Fruit fly (Drosophila melanogaster) whole organism, embryonic: Measurements from ENCODE around the gene CG43338.

Experiments used
- C15 ChIP-seq: fragments of 200-800 bp; sonication (Bioruptor generic); IDR thresholded peaks from 3 replicates; pipeline ENCODE4 v1.3.6; 2022; ENCODE audit warnings: missing biosample characterization, missing genetic modification characterization
- CG10267 ChIP-seq: fragments of 200-800 bp; sonication (Bioruptor generic); optimal IDR thresholded peaks from 2 replicates; lab custom pipeline; 2018; ENCODE audit warnings: missing biosample characterization, mild to moderate bottlenecking, missing genetic modification characterization, moderate library complexity
- CG10959 ChIP-seq: fragments of 200-800 bp; sonication (Bioruptor generic); IDR thresholded peaks from 2 replicates; pipeline ENCODE4 v1.3.6; 2022; ENCODE audit warnings: missing biosample characterization, missing genetic modification characterization
- CG11085 ChIP-seq: fragments of 200-800 bp; sonication (Bioruptor generic); IDR thresholded peaks from 2 replicates; pipeline ENCODE4 v1.3.6; 2022; ENCODE audit warnings: missing biosample characterization, missing genetic modification characterization
- CG11398 ChIP-seq: fragments of 200-800 bp; sonication (Bioruptor generic); optimal IDR thresholded peaks from 2 replicates; lab custom pipeline; 2016; ENCODE audit warnings: missing biosample characterization, missing genetic modification characterization
- CG12391 ChIP-seq: fragments of 200-800 bp; sonication (Bioruptor generic); optimal IDR thresholded peaks from 3 replicates; lab custom pipeline; 2018; ENCODE audit warnings: missing biosample characterization, mild to moderate bottlenecking, missing genetic modification characterization, moderate library complexity
- CG13123 ChIP-seq: fragments of 200-800 bp; sonication (Bioruptor generic); optimal IDR thresholded peaks from 2 replicates; lab custom pipeline; 2016; ENCODE audit warnings: missing biosample characterization, missing genetic modification characterization
- CG15601 ChIP-seq: fragments of 200-800 bp; sonication (Bioruptor generic); optimal IDR thresholded peaks from 3 replicates; lab custom pipeline; 2019; ENCODE audit warnings: missing biosample characterization, mild to moderate bottlenecking, missing genetic modification characterization, moderate library complexity
- CG15696 ChIP-seq: fragments of 200-800 bp; sonication (Bioruptor generic); optimal IDR thresholded peaks from 2 replicates; lab custom pipeline; 2019; ENCODE audit warnings: missing biosample characterization, mild to moderate bottlenecking, missing genetic modification characterization, moderate library complexity
- CG16813 ChIP-seq: fragments of 200-800 bp; sonication (Bioruptor generic); IDR thresholded peaks from 3 replicates; pipeline ENCODE4 v1.3.6; 2022; ENCODE audit warnings: missing biosample characterization, missing genetic modification characterization; ENCODE audit not compliant: partially characterized antibody
- CG1792 ChIP-seq: fragments of 200-800 bp; sonication (Bioruptor generic); optimal IDR thresholded peaks from 2 replicates; lab custom pipeline; 2016; ENCODE audit warnings: missing biosample characterization, missing genetic modification characterization
- CG2199 ChIP-seq: fragments of 200-800 bp; sonication (Bioruptor generic); IDR thresholded peaks from 3 replicates; pipeline ENCODE4 v1.3.6; 2022; ENCODE audit warnings: missing biosample characterization, missing genetic modification characterization
- CG30403 ChIP-seq: fragments of 200-800 bp; sonication (Bioruptor generic); optimal IDR thresholded peaks from 3 replicates; lab custom pipeline; 2016; ENCODE audit warnings: missing biosample characterization, missing genetic modification characterization
- CG3838 ChIP-seq: fragments of 200-800 bp; sonication (Bioruptor generic); optimal IDR thresholded peaks from 3 replicates; lab custom pipeline; 2016; ENCODE audit warnings: missing biosample characterization, missing genetic modification characterization
- CG4360 ChIP-seq: fragments of 200-800 bp; sonication (Bioruptor generic); IDR thresholded peaks from 2 replicates; pipeline ENCODE4 v1.3.6; 2022; ENCODE audit warnings: missing biosample characterization, missing genetic modification characterization
- CG6254 ChIP-seq: fragments of 200-800 bp; sonication (Bioruptor generic); optimal IDR thresholded peaks from 3 replicates; lab custom pipeline; 2017; ENCODE audit warnings: mild to moderate bottlenecking, missing biosample characterization, missing genetic modification reagents, missing genetic modification characterization
- CG6791 ChIP-seq: fragments of 200-800 bp; sonication (Bioruptor generic); IDR thresholded peaks from 3 replicates; pipeline ENCODE4 v1.3.6; 2022; ENCODE audit warnings: missing biosample characterization, missing genetic modification characterization; ENCODE audit not compliant: partially characterized antibody
- CG8359 ChIP-seq: fragments of 200-800 bp; sonication (Bioruptor generic); optimal IDR thresholded peaks from 2 replicates; lab custom pipeline; 2017; ENCODE audit warnings: missing biosample characterization, mild to moderate bottlenecking, missing genetic modification characterization, borderline replicate concordance
- CG8944 ChIP-seq: fragments of 200-800 bp; sonication (Bioruptor generic); optimal IDR thresholded peaks from 3 replicates; lab custom pipeline; 2016; ENCODE audit warnings: missing biosample characterization, missing genetic modification characterization
- CG9797 ChIP-seq: fragments of 200-800 bp; sonication (Bioruptor generic); optimal IDR thresholded peaks from 3 replicates; lab custom pipeline; 2018; ENCODE audit warnings: missing biosample characterization, mild to moderate bottlenecking, missing genetic modification characterization
- CTCF ChIP-seq: fragments of 200-800 bp; sonication (Bioruptor generic); optimal IDR thresholded peaks from 2 replicates; lab custom pipeline; 2017; ENCODE audit warnings: missing biosample characterization, mild to moderate bottlenecking, missing genetic modification characterization, moderate library complexity
- CoRest ChIP-seq: fragments of 200-800 bp; sonication (Bioruptor generic); optimal IDR thresholded peaks from 3 replicates; lab custom pipeline; 2018; ENCODE audit warnings: missing biosample characterization, mild to moderate bottlenecking, missing genetic modification characterization, moderate library complexity
- D ChIP-seq, 2 experiments: fragments of 200-800 bp in 1 of 2; fragments of >200 bp in 1 of 2; sonication (Bioruptor generic) in 1 of 2; optimal IDR thresholded peaks; 2 replicates in 1 of 2; 3 replicates in 1 of 2; lab custom pipeline; 2017; ENCODE audit warnings: mild to moderate bottlenecking in 1 of 2, missing biosample characterization in 1 of 2, missing genetic modification characterization in 1 of 2, missing genetic modification reagents in 1 of 2
- Dll ChIP-seq: fragments of 200-800 bp; sonication (Bioruptor generic); IDR thresholded peaks from 4 replicates; pipeline ENCODE4 v1.3.6; 2022; ENCODE audit warnings: missing biosample characterization, missing genetic modification characterization; ENCODE audit not compliant: partially characterized antibody
- Elba2 ChIP-seq: fragments of 200-800 bp; sonication (Bioruptor generic); optimal IDR thresholded peaks from 3 replicates; lab custom pipeline; 2016; ENCODE audit warnings: missing biosample characterization, missing genetic modification characterization
- H2.0 ChIP-seq: fragments of 200-800 bp; sonication (Bioruptor generic); IDR thresholded peaks from 2 replicates; pipeline ENCODE4 v1.3.6; 2022; ENCODE audit warnings: missing biosample characterization, missing genetic modification characterization
- Hmr ChIP-seq: fragments of 200-800 bp; sonication (Bioruptor generic); optimal IDR thresholded peaks from 3 replicates; lab custom pipeline; 2017; ENCODE audit warnings: mild to moderate bottlenecking, missing biosample characterization, missing genetic modification reagents, missing genetic modification characterization
- Hr78 ChIP-seq, 2 experiments: fragments of 200-800 bp in 1 of 2; fragments of >200 bp in 1 of 2; sonication (Bioruptor generic) in 1 of 2; optimal IDR thresholded peaks; 2 replicates each; lab custom pipeline; 2017 to 2019; ENCODE audit warnings: missing biosample characterization in 2 of 2, missing genetic modification characterization in 2 of 2, mild to moderate bottlenecking in 1 of 2, moderate library complexity in 1 of 2
- Max ChIP-seq: fragments of 200-800 bp; sonication (Bioruptor generic); optimal IDR thresholded peaks from 2 replicates; lab custom pipeline; 2016; ENCODE audit warnings: missing biosample characterization, mild to moderate bottlenecking, missing genetic modification characterization
- Med ChIP-seq: fragments of 200-800 bp; sonication (Bioruptor generic); peaks from one replicate; lab custom pipeline; 2016; ENCODE audit warnings: missing biosample characterization, missing genetic modification characterization, mild to moderate bottlenecking, inconsistent platforms, moderate library complexity
- NfI ChIP-seq: fragments of 200-800 bp; sonication (Bioruptor generic); optimal IDR thresholded peaks from 3 replicates; lab custom pipeline; 2018; ENCODE audit warnings: missing biosample characterization, mild to moderate bottlenecking, missing genetic modification characterization, moderate library complexity
- TFAM ChIP-seq: fragments of 200-800 bp; sonication (Bioruptor generic); optimal IDR thresholded peaks from 2 replicates; lab custom pipeline; 2017; ENCODE audit warnings: missing biosample characterization, missing genetic modification characterization, inconsistent platforms
- bbx ChIP-seq: fragments of 200-800 bp; sonication (Bioruptor generic); IDR thresholded peaks from 2 replicates; pipeline ENCODE4 v1.3.6; 2022; ENCODE audit warnings: missing biosample characterization, missing genetic modification characterization; ENCODE audit not compliant: partially characterized antibody
- btn ChIP-seq: fragments of 200-800 bp; sonication (Bioruptor generic); optimal IDR thresholded peaks from 2 replicates; lab custom pipeline; 2016; ENCODE audit warnings: missing biosample characterization, missing genetic modification characterization
- dmrt11E ChIP-seq: fragments of 200-800 bp; sonication (Bioruptor generic); optimal IDR thresholded peaks from 3 replicates; lab custom pipeline; 2018; ENCODE audit warnings: missing biosample characterization, mild to moderate bottlenecking, missing genetic modification characterization, moderate library complexity
- fd102C ChIP-seq: fragments of 200-800 bp; sonication (Bioruptor generic); optimal IDR thresholded peaks from 2 replicates; lab custom pipeline; 2018; ENCODE audit warnings: missing biosample characterization, mild to moderate bottlenecking, missing genetic modification characterization, moderate library complexity
- fd3F ChIP-seq: fragments of 200-800 bp; sonication (Bioruptor generic); optimal IDR thresholded peaks from 2 replicates; lab custom pipeline; 2018; ENCODE audit warnings: missing biosample characterization, mild to moderate bottlenecking, missing genetic modification characterization, moderate library complexity
- ken ChIP-seq: fragments of 200-800 bp; sonication (Bioruptor generic); IDR thresholded peaks from 3 replicates; pipeline ENCODE4 v1.3.6; 2022; ENCODE audit warnings: missing biosample characterization, missing genetic modification characterization
- lmd ChIP-seq: fragments of 200-800 bp; sonication (Bioruptor generic); IDR thresholded peaks from 2 replicates; pipeline ENCODE4 v1.3.6; 2022; ENCODE audit warnings: missing biosample characterization, missing genetic modification characterization
- p53 ChIP-seq: fragments of 200-800 bp; sonication (Bioruptor generic); optimal IDR thresholded peaks from 2 replicates; lab custom pipeline; 2016; ENCODE audit warnings: missing biosample characterization, missing genetic modification characterization
- pzg ChIP-seq: fragments of 200-800 bp; sonication (Bioruptor generic); optimal IDR thresholded peaks from 3 replicates; lab custom pipeline; 2018; ENCODE audit warnings: missing biosample characterization, mild to moderate bottlenecking, missing genetic modification characterization, moderate library complexity
- ranshi ChIP-seq: fragments of 200-800 bp; sonication (Bioruptor generic); IDR thresholded peaks from 2 replicates; pipeline ENCODE4 v1.3.6; 2022; ENCODE audit warnings: missing biosample characterization, missing genetic modification characterization
- salm ChIP-seq: fragments of 200-800 bp; sonication (Bioruptor generic); optimal IDR thresholded peaks from 2 replicates; lab custom pipeline; 2018; ENCODE audit warnings: missing biosample characterization, mild to moderate bottlenecking, missing genetic modification characterization
- slou ChIP-seq: fragments of 200-800 bp; sonication (Bioruptor generic); optimal IDR thresholded peaks from 3 replicates; lab custom pipeline; 2016; ENCODE audit warnings: missing biosample characterization, missing genetic modification characterization
- sna ChIP-seq: fragments of 200-800 bp; sonication (Bioruptor generic); IDR thresholded peaks from 2 replicates; pipeline ENCODE4 v1.3.6; 2022; ENCODE audit warnings: missing biosample characterization, missing genetic modification characterization; ENCODE audit not compliant: partially characterized antibody
- ssp ChIP-seq: fragments of 200-800 bp; sonication (Bioruptor generic); IDR thresholded peaks from 2 replicates; pipeline ENCODE4 v1.3.6; 2022; ENCODE audit warnings: missing biosample characterization, missing genetic modification characterization
- twi ChIP-seq: fragments of 200-800 bp; optimal IDR thresholded peaks from 2 replicates; lab custom pipeline; 2019; ENCODE audit warnings: missing biosample characterization, mild to moderate bottlenecking, missing genetic modification characterization, moderate library complexity
- zfh2 ChIP-seq: fragments of 200-800 bp; sonication (Bioruptor generic); optimal IDR thresholded peaks from 2 replicates; lab custom pipeline; 2016; ENCODE audit warnings: missing biosample characterization, missing genetic modification characterization

CG43338 gene

dm6 chr2L:18665952-18666606 lies 5.0 kb downstream of the CG43338 start:
- TF ChIP-seq fd3F (GFP tag; lab: Kevin White, UChicago) (no peak), CG9797 (GFP tag; lab: Kevin White, UChicago) (no peak), twi (tag; lab: Kevin White, UChicago) (no peak), CG6791 (peak; percentile 12; the same call in 1 of the 3 replicates), CG10959 (GFP tag; lab: Robert Waterston, UW) (no peak), dmrt11E (peak; percentile 2), slou (no peak), btn (peak; percentile 30), zfh2 (GFP tag; lab: Kevin White, UChicago) (peak; percentile 7), D (optimal IDR thresholded peaks at IDR 0.05; lab: Kevin White, UChicago) (no peak), D (GFP tag; optimal IDR thresholded peaks at IDR 0.05; lab: Kevin White, UChicago) (no peak), ranshi (peak; percentile 26; the same call in 1 of the 2 replicates), CG4360 (GFP tag; lab: Robert Waterston, UW) (no peak), Med (peak; percentile 92), CG11398 (GFP tag; lab: Kevin White, UChicago) (no peak), pzg (peak; percentile 5), Hmr (GFP tag; lab: Kevin White, UChicago) (peak; percentile 61), CG2199 (GFP tag; lab: Robert Waterston, UW) (peak; percentile 95), CTCF (GFP tag; lab: Kevin White, UChicago) (peak; percentile 98), CG30403 (GFP tag; lab: Kevin White, UChicago) (peak; percentile 60), CG13123 (peak; percentile 4), Dll (GFP tag; lab: Robert Waterston, UW) (no peak), lmd (peak; percentile 42; the same call in 1 of the 2 replicates), ken (GFP tag; lab: Robert Waterston, UW) (0 out of 3 replicates have a peak, but pooled peaks have one; percentile 45), Max (GFP tag; lab: Kevin White, UChicago) (no peak), CoRest (tag; lab: Kevin White, UChicago) (peak; percentile 63), CG8944 (GFP tag; lab: Kevin White, UChicago) (peak; percentile 20), ssp (peak; percentile 45), CG3838 (no peak), CG11085 (GFP tag; lab: Robert Waterston, UW) (peak; percentile 40; the same call in 1 of the 2 replicates), Hr78 (GFP tag; optimal IDR thresholded peaks at IDR 0.05; lab: Kevin White, UChicago) (no peak), sna (GFP tag; lab: Robert Waterston, UW) (0 out of 2 replicates have a peak, but pooled peaks have one; percentile 31), fd102C (GFP tag; lab: Kevin White, UChicago) (no peak), NfI (GFP tag; lab: Kevin White, UChicago) (peak; percentile 57), CG15696 (tag; lab: Kevin White, UChicago) (peak; percentile 52), CG8359 (GFP tag; lab: Kevin White, UChicago) (no peak), CG16813 (GFP tag; lab: Robert Waterston, UW) (peak; percentile 57; the same call in 2 of the 3 replicates), p53 (GFP tag; lab: Kevin White, UChicago) (peak; percentile 62), CG15601 (tag; lab: Kevin White, UChicago) (peak; percentile 45), Elba2 (GFP tag; lab: Kevin White, UChicago) (peak; percentile 2), C15 (no peak), CG1792 (GFP tag; lab: Kevin White, UChicago) (peak; percentile 19), CG10267 (tag; lab: Kevin White, UChicago) (no peak), H2.0 (GFP tag; lab: Robert Waterston, UW) (peak; percentile 50; the same call in 1 of the 2 replicates), bbx (GFP tag; lab: Robert Waterston, UW) (0 out of 2 replicates have a peak, but pooled peaks have one; percentile 51), TFAM (GFP tag; lab: Kevin White, UChicago) (no peak), salm (tag; lab: Kevin White, UChicago) (no peak), CG12391 (peak; percentile 17), CG6254 (no peak)
